Fruit fly (Drosophila melanogaster) whole organism, embryonic: ENCODE measurements around the gene Rab3GAP1.

Experiments
- BEAF-32 ChIP-seq: fragments of 200-800 bp; sonication (Bioruptor generic); optimal IDR thresholded peaks from 3 replicates; lab custom pipeline; 2017; ENCODE audit warnings: missing biosample characterization, missing genetic modification characterization, mild to moderate bottlenecking, moderate library complexity, missing genetic modification reagents
- CG10431 ChIP-seq: fragments of 200-800 bp; sonication (Bioruptor generic); optimal IDR thresholded peaks from 3 replicates; lab custom pipeline; 2018; ENCODE audit warnings: missing biosample characterization, mild to moderate bottlenecking, missing genetic modification characterization
- CG11695 ChIP-seq: fragments of 200-800 bp; sonication (Bioruptor generic); IDR thresholded peaks from 3 replicates; pipeline ENCODE4 v1.3.6; 2022; ENCODE audit warnings: missing biosample characterization, missing genetic modification characterization
- CG13287 ChIP-seq: fragments of 200-800 bp; sonication (Bioruptor generic); IDR thresholded peaks from 2 replicates; pipeline ENCODE4 v1.3.6; 2022; ENCODE audit warnings: missing biosample characterization, missing genetic modification characterization; ENCODE audit not compliant: partially characterized antibody
- CG13296 ChIP-seq: fragments of 200-800 bp; sonication (Bioruptor generic); optimal IDR thresholded peaks from 3 replicates; lab custom pipeline; 2018; ENCODE audit warnings: missing biosample characterization, mild to moderate bottlenecking, missing genetic modification characterization
- CG14860 ChIP-seq: fragments of 200-800 bp; sonication (Bioruptor generic); IDR thresholded peaks from 3 replicates; pipeline ENCODE4 v1.3.6; 2022; ENCODE audit warnings: missing biosample characterization, missing genetic modification characterization; ENCODE audit not compliant: partially characterized antibody
- CG15514 ChIP-seq: fragments of 200-800 bp; sonication (Bioruptor generic); optimal IDR thresholded peaks from 3 replicates; lab custom pipeline; 2017; ENCODE audit warnings: missing biosample characterization, missing genetic modification characterization, mild to moderate bottlenecking, moderate library complexity, missing genetic modification reagents
- CG17385 ChIP-seq: fragments of 200-800 bp; sonication (Bioruptor generic); optimal IDR thresholded peaks from 3 replicates; lab custom pipeline; 2018; ENCODE audit warnings: missing biosample characterization, mild to moderate bottlenecking, missing genetic modification characterization
- CG17829 ChIP-seq: fragments of 200-800 bp; optimal IDR thresholded peaks from 2 replicates; lab custom pipeline; 2019; ENCODE audit warnings: missing biosample characterization, mild to moderate bottlenecking, missing genetic modification characterization, moderate library complexity
- CG2120 ChIP-seq: fragments of 200-800 bp; sonication (Bioruptor generic); optimal IDR thresholded peaks from 3 replicates; lab custom pipeline; 2016; ENCODE audit warnings: missing biosample characterization, missing genetic modification characterization
- CG2712 ChIP-seq: fragments of 200-800 bp; optimal IDR thresholded peaks from 3 replicates; lab custom pipeline; 2019; ENCODE audit warnings: missing biosample characterization, mild to moderate bottlenecking, missing genetic modification characterization, moderate library complexity
- CG6683 ChIP-seq: fragments of 200-800 bp; sonication (Bioruptor generic); optimal IDR thresholded peaks from 2 replicates; lab custom pipeline; 2017; ENCODE audit warnings: missing biosample characterization, mild to moderate bottlenecking, missing genetic modification characterization, missing genetic modification reagents
- CG6791 ChIP-seq: fragments of 200-800 bp; sonication (Bioruptor generic); IDR thresholded peaks from 3 replicates; pipeline ENCODE4 v1.3.6; 2022; ENCODE audit warnings: missing biosample characterization, missing genetic modification characterization; ENCODE audit not compliant: partially characterized antibody
- CG6854 ChIP-seq: fragments of 200-800 bp; sonication (Bioruptor generic); optimal IDR thresholded peaks from 3 replicates; lab custom pipeline; 2017; ENCODE audit warnings: missing biosample characterization, mild to moderate bottlenecking, missing genetic modification characterization
- CG7357 ChIP-seq: fragments of 200-800 bp; sonication (Bioruptor generic); IDR thresholded peaks from 3 replicates; pipeline ENCODE4 v1.3.6; 2022; ENCODE audit warnings: missing biosample characterization, missing genetic modification characterization
- CG7372 ChIP-seq: fragments of 200-800 bp; sonication (Bioruptor generic); IDR thresholded peaks from 2 replicates; pipeline ENCODE4 v1.3.6; 2022; ENCODE audit warnings: missing biosample characterization, missing genetic modification characterization
- CG7556 ChIP-seq: fragments of 200-800 bp; sonication (Bioruptor generic); optimal IDR thresholded peaks from 2 replicates; lab custom pipeline; 2017; ENCODE audit warnings: missing biosample characterization, mild to moderate bottlenecking, missing genetic modification characterization
- CG8944 ChIP-seq: fragments of 200-800 bp; sonication (Bioruptor generic); optimal IDR thresholded peaks from 3 replicates; lab custom pipeline; 2016; ENCODE audit warnings: missing biosample characterization, missing genetic modification characterization
- CG9609 ChIP-seq: fragments of 200-800 bp; sonication (Bioruptor generic); optimal IDR thresholded peaks from 3 replicates; lab custom pipeline; 2016; ENCODE audit warnings: missing biosample characterization, missing genetic modification characterization
- CHES-1-like ChIP-seq: fragments of 200-800 bp; sonication (Bioruptor generic); optimal IDR thresholded peaks from 2 replicates; lab custom pipeline; 2016; ENCODE audit warnings: missing biosample characterization, missing genetic modification characterization
- Camta ChIP-seq: fragments of 200-800 bp; sonication (Bioruptor generic); optimal IDR thresholded peaks from 2 replicates; lab custom pipeline; 2016; ENCODE audit warnings: missing biosample characterization, missing genetic modification characterization
- Dp ChIP-seq: fragments of 200-800 bp; sonication (Bioruptor generic); optimal IDR thresholded peaks from 2 replicates; lab custom pipeline; 2018; ENCODE audit warnings: missing biosample characterization, mild to moderate bottlenecking, missing genetic modification characterization, moderate library complexity
- Elba2 ChIP-seq: fragments of 200-800 bp; sonication (Bioruptor generic); optimal IDR thresholded peaks from 3 replicates; lab custom pipeline; 2016; ENCODE audit warnings: missing biosample characterization, missing genetic modification characterization
- Fer3 ChIP-seq: fragments of 200-800 bp; sonication (Bioruptor generic); optimal IDR thresholded peaks from 2 replicates; lab custom pipeline; 2018; ENCODE audit warnings: missing biosample characterization, mild to moderate bottlenecking, missing genetic modification characterization, moderate library complexity
- HLH54F ChIP-seq: fragments of 200-800 bp; sonication (Bioruptor generic); optimal IDR thresholded peaks from 3 replicates; lab custom pipeline; 2016; ENCODE audit warnings: missing biosample characterization, missing genetic modification characterization
- Hey ChIP-seq: fragments of 200-800 bp; sonication (Bioruptor generic); optimal IDR thresholded peaks from 3 replicates; lab custom pipeline; 2018; ENCODE audit warnings: missing biosample characterization, mild to moderate bottlenecking, missing genetic modification characterization
- Med ChIP-seq: fragments of 200-800 bp; sonication (Bioruptor generic); peaks from one replicate; lab custom pipeline; 2016; ENCODE audit warnings: missing biosample characterization, missing genetic modification characterization, mild to moderate bottlenecking, inconsistent platforms, moderate library complexity
- Opbp ChIP-seq: fragments of 200-800 bp; sonication (Bioruptor generic); IDR thresholded peaks from 3 replicates; pipeline ENCODE4 v1.3.6; 2022; ENCODE audit warnings: missing biosample characterization, missing genetic modification characterization; ENCODE audit not compliant: partially characterized antibody
- Optix ChIP-seq: fragments of 200-800 bp; sonication (Bioruptor generic); IDR thresholded peaks from 3 replicates; pipeline ENCODE4 v1.3.6; 2022; ENCODE audit warnings: missing biosample characterization, missing genetic modification characterization
- Rx ChIP-seq: fragments of 200-800 bp; sonication (Bioruptor generic); IDR thresholded peaks from 2 replicates; pipeline ENCODE4 v1.3.6; 2022; ENCODE audit warnings: missing biosample characterization, missing genetic modification characterization
- Spps ChIP-seq: fragments of 200-800 bp; sonication (Bioruptor generic); optimal IDR thresholded peaks from 2 replicates; lab custom pipeline; 2018; ENCODE audit warnings: missing biosample characterization, mild to moderate bottlenecking, missing genetic modification characterization
- cato ChIP-seq: fragments of 200-800 bp; sonication (Bioruptor generic); optimal IDR thresholded peaks from 2 replicates; lab custom pipeline; 2016; ENCODE audit warnings: missing biosample characterization, missing genetic modification characterization, borderline replicate concordance
- ci ChIP-seq: fragments of 200-800 bp; sonication (Bioruptor generic); IDR thresholded peaks from 3 replicates; pipeline ENCODE4 v1.3.6; 2022; ENCODE audit warnings: missing biosample characterization, missing genetic modification characterization
- crol ChIP-seq: fragments of 200-800 bp; sonication (Bioruptor generic); IDR thresholded peaks from 2 replicates; pipeline ENCODE4 v1.3.6; 2022; ENCODE audit warnings: missing biosample characterization, missing genetic modification characterization
- dmrt11E ChIP-seq: fragments of 200-800 bp; sonication (Bioruptor generic); optimal IDR thresholded peaks from 3 replicates; lab custom pipeline; 2018; ENCODE audit warnings: missing biosample characterization, mild to moderate bottlenecking, missing genetic modification characterization, moderate library complexity
- ewg ChIP-seq: fragments of 200-800 bp; sonication (Bioruptor generic); optimal IDR thresholded peaks from 3 replicates; lab custom pipeline; 2017; ENCODE audit warnings: mild to moderate bottlenecking, missing biosample characterization, missing genetic modification reagents, missing genetic modification characterization
- gsb ChIP-seq: fragments of 200-800 bp; sonication (Bioruptor generic); IDR thresholded peaks from 2 replicates; pipeline ENCODE4 v1.3.6; 2022; ENCODE audit warnings: missing biosample characterization, missing genetic modification characterization
- ind ChIP-seq: fragments of 200-800 bp; sonication (Bioruptor generic); optimal IDR thresholded peaks from 3 replicates; lab custom pipeline; 2016; ENCODE audit warnings: missing biosample characterization, missing genetic modification characterization
- insv ChIP-seq, 2 experiments: fragments of 200-800 bp; sonication (Bioruptor generic); optimal IDR thresholded peaks; 3 replicates each; lab custom pipeline; 2016 to 2018; ENCODE audit warnings: missing biosample characterization in 2 of 2, missing genetic modification characterization in 2 of 2
- org-1 ChIP-seq: fragments of 200-800 bp; sonication (Bioruptor generic); optimal IDR thresholded peaks from 2 replicates; lab custom pipeline; 2017; ENCODE audit warnings: missing biosample characterization, missing genetic modification characterization
- peb ChIP-seq: fragments of 200-800 bp; sonication (Bioruptor generic); IDR thresholded peaks from 2 replicates; pipeline ENCODE4 v1.3.6; 2022; ENCODE audit warnings: missing biosample characterization, missing genetic modification characterization
- rib ChIP-seq: fragments of 200-800 bp; sonication (Bioruptor generic); IDR thresholded peaks from 2 replicates; pipeline ENCODE4 v1.3.6; 2022; ENCODE audit warnings: missing biosample characterization, missing genetic modification characterization
- run ChIP-seq: fragments of 200-800 bp; sonication (Bioruptor generic); optimal IDR thresholded peaks from 3 replicates; lab custom pipeline; 2018; ENCODE audit warnings: missing biosample characterization, mild to moderate bottlenecking, missing genetic modification characterization
- salm ChIP-seq: fragments of 200-800 bp; sonication (Bioruptor generic); optimal IDR thresholded peaks from 2 replicates; lab custom pipeline; 2018; ENCODE audit warnings: missing biosample characterization, mild to moderate bottlenecking, missing genetic modification characterization
- sens-2 ChIP-seq: fragments of 200-800 bp; sonication (Bioruptor generic); IDR thresholded peaks from 2 replicates; pipeline ENCODE4 v1.3.6; 2022; ENCODE audit warnings: missing biosample characterization, missing genetic modification characterization
- seq ChIP-seq: fragments of 200-800 bp; sonication (Bioruptor generic); IDR thresholded peaks from 2 replicates; pipeline ENCODE4 v1.3.6; 2022; ENCODE audit warnings: missing biosample characterization, missing genetic modification characterization
- sna ChIP-seq: fragments of 200-800 bp; sonication (Bioruptor generic); IDR thresholded peaks from 2 replicates; pipeline ENCODE4 v1.3.6; 2022; ENCODE audit warnings: missing biosample characterization, missing genetic modification characterization; ENCODE audit not compliant: partially characterized antibody
- trem ChIP-seq: fragments of 200-800 bp; optimal IDR thresholded peaks from 3 replicates; lab custom pipeline; 2019; ENCODE audit warnings: missing biosample characterization, mild to moderate bottlenecking, missing genetic modification characterization, moderate library complexity
- trh ChIP-seq: fragments of 200-800 bp; sonication (Bioruptor generic); optimal IDR thresholded peaks from 2 replicates; lab custom pipeline; 2016; ENCODE audit warnings: missing biosample characterization, missing genetic modification characterization
- tup ChIP-seq: fragments of 200-800 bp; sonication (Bioruptor generic); optimal IDR thresholded peaks from 2 replicates; lab custom pipeline; 2016; ENCODE audit warnings: missing biosample characterization, mild to moderate bottlenecking, missing genetic modification characterization, moderate library complexity

Rab3GAP1 gene

dm6 chr2L:1615753-1616152 lies 4.8 kb upstream of the Rab3GAP1 start (continued):
- peak; percentile 32 for TF ChIP-seq HLH54F
- TF ChIP-seq insv (GFP tag; optimal IDR thresholded peaks at IDR 0.05; lab: Kevin White, UChicago) = no peak
- TF ChIP-seq Rx (GFP tag; lab: Robert Waterston, UW) = 0 out of 2 replicates have a peak, but pooled peaks have one; percentile 26
- TF ChIP-seq Med (GFP tag; lab: Kevin White, UChicago) = peak; percentile 89
- peak; percentile 62; the same call in 1 of the 2 replicates for TF ChIP-seq seq (GFP tag; lab: Robert Waterston, UW)
- TF ChIP-seq ewg = peak; percentile 25
- peak; percentile 0 for TF ChIP-seq dmrt11E (tag; lab: Kevin White, UChicago)
- no peak for TF ChIP-seq rib (GFP tag; lab: Robert Waterston, UW)
- TF ChIP-seq CG2712 (tag; lab: Kevin White, UChicago) = peak; percentile 73
- no peak for TF ChIP-seq Optix
- TF ChIP-seq CG17829 (tag; lab: Kevin White, UChicago) = peak; percentile 52
- peak; percentile 82 for TF ChIP-seq CG7556
- peak; percentile 3 for TF ChIP-seq CG6854 (GFP tag; lab: Kevin White, UChicago)
- peak; percentile 51; the same call in 1 of the 2 replicates for TF ChIP-seq peb (GFP tag; lab: Robert Waterston, UW)
- TF ChIP-seq CG7357 (GFP tag; lab: Robert Waterston, UW) = peak; percentile 61
- peak; percentile 63 for TF ChIP-seq Fer3
- peak; percentile 29 for TF ChIP-seq Camta (GFP tag; lab: Kevin White, UChicago)
- TF ChIP-seq Dp (GFP tag; lab: Kevin White, UChicago) = no peak
- peak; percentile 68 for TF ChIP-seq CG15514
- TF ChIP-seq CG9609 (GFP tag; lab: Kevin White, UChicago) = no peak
- TF ChIP-seq Elba2 (GFP tag; lab: Kevin White, UChicago) = no peak
- peak; percentile 15 for TF ChIP-seq run (tag; lab: Kevin White, UChicago)
- TF ChIP-seq CG6683 (GFP tag; lab: Kevin White, UChicago) = peak; percentile 71
- TF ChIP-seq tup (GFP tag; lab: Kevin White, UChicago) = no peak
- TF ChIP-seq Hey (tag; lab: Kevin White, UChicago) = peak; percentile 31
- peak; percentile 71 for TF ChIP-seq ind (GFP tag; lab: Kevin White, UChicago)
- TF ChIP-seq salm (tag; lab: Kevin White, UChicago) = peak; percentile 36
- no peak for TF ChIP-seq Opbp (GFP tag; lab: Robert Waterston, UW)
- no peak for TF ChIP-seq BEAF-32 (GFP tag; lab: Kevin White, UChicago)
- peak; percentile 17 for TF ChIP-seq CHES-1-like (GFP tag; lab: Kevin White, UChicago)
- peak; percentile 46 for TF ChIP-seq org-1
- peak; percentile 52 for TF ChIP-seq CG17385 (GFP tag; lab: Kevin White, UChicago)
- 0 out of 3 replicates have a peak, but pooled peaks have one; percentile 52 for TF ChIP-seq CG11695 (GFP tag; lab: Robert Waterston, UW)
- peak; percentile 44 for TF ChIP-seq CG8944 (GFP tag; lab: Kevin White, UChicago)
- peak; percentile 49 for TF ChIP-seq CG13296 (GFP tag; lab: Kevin White, UChicago)
- peak; percentile 41 for TF ChIP-seq trem (tag; lab: Kevin White, UChicago)
- peak; percentile 32; the same call in 1 of the 2 replicates for TF ChIP-seq CG7372 (GFP tag; lab: Robert Waterston, UW)
- no peak for TF ChIP-seq CG14860 (GFP tag; lab: Robert Waterston, UW)
- TF ChIP-seq Spps (tag; lab: Kevin White, UChicago) = peak; percentile 11
- TF ChIP-seq ci (GFP tag; lab: Robert Waterston, UW) = peak; percentile 82
- no peak for TF ChIP-seq sna (GFP tag; lab: Robert Waterston, UW)
- peak; percentile 72 for TF ChIP-seq CG2120 (GFP tag; lab: Kevin White, UChicago)
- no peak for TF ChIP-seq CG10431 (GFP tag; lab: Kevin White, UChicago)
- TF ChIP-seq crol = peak; percentile 89
- TF ChIP-seq CG6791 (GFP tag; lab: Robert Waterston, UW) = no peak
- no peak for TF ChIP-seq trh (GFP tag; lab: Kevin White, UChicago)
- no peak for TF ChIP-seq gsb (GFP tag; lab: Robert Waterston, UW)
- 0 out of 2 replicates have a peak, but pooled peaks have one; percentile 37 for TF ChIP-seq sens-2 (GFP tag; lab: Robert Waterston, UW)
- TF ChIP-seq cato = no peak
- TF ChIP-seq CG13287 (GFP tag; lab: Robert Waterston, UW) = no peak
